Worm (Caenorhabditis elegans) whole organism, mixed stage, embryonic: ENCODE measurements around the gene svh-11.

Experiments
- bed-3 ChIP-seq: fragments of 200-800 bp; sonication (Bioruptor generic); optimal IDR thresholded peaks from 3 replicates; lab custom pipeline; 2018; ENCODE audit warnings: mild to moderate bottlenecking, missing genetic modification characterization, moderate library complexity, missing compliant biosample characterization
- blmp-1 ChIP-seq: fragments of 150-350 bp; optimal IDR thresholded peaks from 2 replicates; lab custom pipeline; 2014; ENCODE audit warnings: missing biosample characterization, missing genetic modification characterization
- ceh-39 ChIP-seq: fragments of 150-350 bp; optimal IDR thresholded peaks from 2 replicates; lab custom pipeline; 2014; ENCODE audit warnings: missing biosample characterization, missing genetic modification characterization
- ceh-43 ChIP-seq: fragments of 200-800 bp; sonication (Bioruptor generic); optimal IDR thresholded peaks from 2 replicates; lab custom pipeline; 2018; ENCODE audit warnings: mild to moderate bottlenecking, missing genetic modification characterization, moderate library complexity, missing compliant biosample characterization
- ceh-83 ChIP-seq: fragments of 200-800 bp; sonication (Bioruptor generic); optimal IDR thresholded peaks from 2 replicates; lab custom pipeline; 2018; ENCODE audit warnings: mild to moderate bottlenecking, missing genetic modification characterization, missing compliant biosample characterization
- ces-1 ChIP-seq: fragments of 150-350 bp; optimal IDR thresholded peaks from 2 replicates; lab custom pipeline; 2014; ENCODE audit warnings: missing biosample characterization, missing genetic modification reagents, missing genetic modification characterization
- cnd-1 ChIP-seq: fragments of 200-800 bp; sonication (Bioruptor generic); optimal IDR thresholded peaks from 2 replicates; lab custom pipeline; 2018; ENCODE audit warnings: mild to moderate bottlenecking, missing genetic modification characterization, missing compliant biosample characterization
- drap-1 ChIP-seq: fragments of 200-800 bp; sonication (Bioruptor generic); optimal IDR thresholded peaks from 3 replicates; lab custom pipeline; 2018; ENCODE audit warnings: mild to moderate bottlenecking, missing genetic modification characterization, missing compliant biosample characterization
- elt-3 ChIP-seq: fragments of 150-350 bp; optimal IDR thresholded peaks from 2 replicates; lab custom pipeline; 2014; ENCODE audit warnings: missing biosample characterization, missing genetic modification characterization
- flh-1 ChIP-seq: fragments of 200-800 bp; sonication (Bioruptor generic); optimal IDR thresholded peaks from 2 replicates; lab custom pipeline; 2018; ENCODE audit warnings: mild to moderate bottlenecking, missing genetic modification characterization, moderate library complexity, missing compliant biosample characterization
- ham-2 ChIP-seq: fragments of 200-800 bp; sonication (Bioruptor generic); optimal IDR thresholded peaks from 2 replicates; lab custom pipeline; 2018; ENCODE audit warnings: mild to moderate bottlenecking, missing genetic modification characterization, missing compliant biosample characterization
- hlh-1 ChIP-seq: fragments of 150-350 bp; optimal IDR thresholded peaks from 2 replicates; lab custom pipeline; 2014; ENCODE audit warnings: missing biosample characterization, missing genetic modification reagents, missing genetic modification characterization
- lin-13 ChIP-seq: fragments of 150-350 bp; optimal IDR thresholded peaks from 2 replicates; lab custom pipeline; 2014; ENCODE audit warnings: missing biosample characterization, missing genetic modification characterization
- lin-32 ChIP-seq: fragments of 200-800 bp; sonication (Bioruptor generic); optimal IDR thresholded peaks from 2 replicates; lab custom pipeline; 2018; ENCODE audit warnings: mild to moderate bottlenecking, missing genetic modification characterization, missing compliant biosample characterization
- lsy-2 ChIP-seq: fragments of 150-350 bp; optimal IDR thresholded peaks from 2 replicates; lab custom pipeline; 2014; ENCODE audit warnings: missing biosample characterization, missing genetic modification characterization
- mab-5 ChIP-seq: fragments of 150-350 bp; optimal IDR thresholded peaks from 2 replicates; lab custom pipeline; 2014; ENCODE audit warnings: missing biosample characterization, missing genetic modification characterization
- mep-1 ChIP-seq: fragments of 150-350 bp; optimal IDR thresholded peaks from 2 replicates; lab custom pipeline; 2017; ENCODE audit warnings: missing biosample characterization, missing genetic modification reagents, missing genetic modification characterization, inconsistent platforms
- nhr-12 ChIP-seq: fragments of 150-350 bp; optimal IDR thresholded peaks from 2 replicates; lab custom pipeline; 2014; ENCODE audit warnings: missing biosample characterization, missing genetic modification characterization
- nhr-28 ChIP-seq: fragments of 150-350 bp; optimal IDR thresholded peaks from 2 replicates; lab custom pipeline; 2014; ENCODE audit warnings: missing biosample characterization, missing genetic modification characterization
- nhr-76 ChIP-seq: sonication (generic microtip); optimal IDR thresholded peaks from 2 replicates; lab custom pipeline; 2017; ENCODE audit warnings: missing biosample characterization, missing genetic modification characterization
- pha-4 ChIP-seq: fragments of 150-350 bp; optimal IDR thresholded peaks from 2 replicates; lab custom pipeline; 2018; ENCODE audit warnings: missing biosample characterization, missing genetic modification reagents, missing genetic modification characterization
- sem-2 ChIP-seq: fragments of 200-800 bp; sonication (Bioruptor generic); optimal IDR thresholded peaks from 2 replicates; lab custom pipeline; 2018; ENCODE audit warnings: mild to moderate bottlenecking, missing genetic modification characterization, missing compliant biosample characterization
- snpc-4 ChIP-seq: fragments of 150-350 bp; optimal IDR thresholded peaks from 2 replicates; lab custom pipeline; 2014; ENCODE audit warnings: missing biosample characterization, missing genetic modification characterization
- sptf-1 ChIP-seq: sonication (generic microtip); optimal IDR thresholded peaks from 2 replicates; lab custom pipeline; 2017; ENCODE audit warnings: mild to moderate bottlenecking, missing genetic modification characterization, moderate library complexity, missing compliant biosample characterization
- tbx-8 ChIP-seq: fragments of 200-800 bp; sonication (Bioruptor generic); optimal IDR thresholded peaks from 2 replicates; lab custom pipeline; 2018; ENCODE audit warnings: mild to moderate bottlenecking, missing genetic modification characterization, moderate library complexity, missing compliant biosample characterization
- unc-120 ChIP-seq: sonication (generic microtip); optimal IDR thresholded peaks from 2 replicates; lab custom pipeline; 2017; ENCODE audit warnings: missing genetic modification characterization, missing compliant biosample characterization; ENCODE audit not compliant: poor library complexity, severe bottlenecking
- unc-39 ChIP-seq: fragments of 150-350 bp; optimal IDR thresholded peaks from 2 replicates; lab custom pipeline; 2014; ENCODE audit warnings: missing biosample characterization, missing genetic modification characterization
- unc-62 ChIP-seq: fragments of 150-350 bp; optimal IDR thresholded peaks from 2 replicates; lab custom pipeline; 2014; ENCODE audit warnings: missing biosample characterization, missing genetic modification reagents, missing genetic modification characterization
- zip-8 ChIP-seq: fragments of 150-350 bp; optimal IDR thresholded peaks from 2 replicates; lab custom pipeline; 2014; ENCODE audit warnings: missing biosample characterization, missing genetic modification characterization
- ztf-11 ChIP-seq: fragments of 150-350 bp; optimal IDR thresholded peaks from 2 replicates; lab custom pipeline; 2014; ENCODE audit warnings: missing biosample characterization, missing genetic modification characterization

The svh-11 gene

ce11 chrV:2201240-2201639 is 5.7 kb upstream of the svh-11 start, which contains the start of gene cyp-32B1:
cyp-32B1 (minus strand) TSS chrV:2201415.
- TF ChIP-seq unc-39 (tag; lab: Kevin White, UChicago) (no peak), zip-8 (tag; lab: Kevin White, UChicago) (no peak), unc-120 (tag; lab: Kevin White, UChicago) (no peak), unc-62 (no peak), ces-1 (no peak), cnd-1 (no peak), hlh-1 (no peak), ham-2 (no peak), elt-3 (tag; lab: Kevin White, UChicago) (no peak), sptf-1 (tag; lab: Kevin White, UChicago) (no peak), sem-2 (GFP tag; lab: Kevin White, UChicago) (no peak)

ce11 chrV:2204080-2204479 is 2.8 kb upstream of the svh-11 start, which contains the start of gene cyp-33C12:
cyp-33C12 (minus strand) TSS chrV:2204400.
- TF ChIP-seq cnd-1, result no peak

ce11 chrV:2206181-2206580 is 720 bp upstream of the svh-11 start, which contains the start of gene srt-40:
srt-40 (minus strand) TSS chrV:2206281.
- TF ChIP-seq ztf-11 (tag; lab: Kevin White, UChicago), result no peak
- no peak for TF ChIP-seq ces-1
- no peak for TF ChIP-seq lin-32 (GFP tag; lab: Kevin White, UChicago)
- no peak for TF ChIP-seq drap-1 (GFP tag; lab: Kevin White, UChicago)
- no peak for TF ChIP-seq ceh-43 (GFP tag; lab: Kevin White, UChicago)
- no peak for TF ChIP-seq elt-3 (tag; lab: Kevin White, UChicago)
- no peak for TF ChIP-seq ceh-39 (tag; lab: Kevin White, UChicago)
- TF ChIP-seq mab-5, result no peak
- no peak for TF ChIP-seq tbx-8 (GFP tag; lab: Kevin White, UChicago)
- no peak for TF ChIP-seq hlh-1
- no peak for TF ChIP-seq sem-2 (GFP tag; lab: Kevin White, UChicago)
- TF ChIP-seq unc-62, result no peak
- TF ChIP-seq, all 35 proteins: peak for 0

ce11 chrV:2207527-2207926 is 626 bp downstream of the svh-11 start:
- TF ChIP-seq mep-1 (tag; lab: Kevin White, UChicago) (no peak), ztf-11 (tag; lab: Kevin White, UChicago) (no peak), unc-62 (no peak), zip-8 (tag; lab: Kevin White, UChicago) (no peak), flh-1 (GFP tag; lab: Kevin White, UChicago) (no peak), ham-2 (no peak), unc-39 (tag; lab: Kevin White, UChicago) (no peak), sptf-1 (tag; lab: Kevin White, UChicago) (no peak), bed-3 (GFP tag; lab: Kevin White, UChicago) (no peak), nhr-28 (tag; lab: Kevin White, UChicago) (no peak), nhr-76 (tag; lab: Kevin White, UChicago) (no peak), blmp-1 (tag; lab: Kevin White, UChicago) (no peak), lin-13 (tag; lab: Kevin White, UChicago) (no peak), unc-120 (tag; lab: Kevin White, UChicago) (no peak), nhr-12 (tag; lab: Kevin White, UChicago) (no peak), ces-1 (no peak), ceh-83 (GFP tag; lab: Kevin White, UChicago) (no peak)

- TF ChIP-seq unc-120 (tag; lab: Kevin White, UChicago) (no peak), mab-5 (no peak), snpc-4 (tag; lab: Kevin White, UChicago) (no peak), blmp-1 (tag; lab: Kevin White, UChicago) (no peak), cnd-1 (no peak)
Observed at ce11 chrV:2211936-2212335, 5.0 kb downstream of the svh-11 start, which contains the start of gene nhr-133. nhr-133 (minus strand) TSS chrV:2212118.

ce11 chrV:2214428-2215038 is 7.6 kb downstream of the svh-11 start, which contains the start of gene nhr-184:
nhr-184 (minus strand) TSS chrV:2214478.
- TF ChIP-seq lsy-2 (tag; lab: Kevin White, UChicago), result no peak
- no peak for TF ChIP-seq blmp-1 (tag; lab: Kevin White, UChicago)
- TF ChIP-seq sptf-1 (tag; lab: Kevin White, UChicago), result no peak
- peak; percentile 6 for TF ChIP-seq pha-4 (tag; lab: Kevin White, UChicago)
